Worm (Caenorhabditis elegans): Measurements from ENCODE around the gene btb-18.

The btb-18 gene

DNA sequence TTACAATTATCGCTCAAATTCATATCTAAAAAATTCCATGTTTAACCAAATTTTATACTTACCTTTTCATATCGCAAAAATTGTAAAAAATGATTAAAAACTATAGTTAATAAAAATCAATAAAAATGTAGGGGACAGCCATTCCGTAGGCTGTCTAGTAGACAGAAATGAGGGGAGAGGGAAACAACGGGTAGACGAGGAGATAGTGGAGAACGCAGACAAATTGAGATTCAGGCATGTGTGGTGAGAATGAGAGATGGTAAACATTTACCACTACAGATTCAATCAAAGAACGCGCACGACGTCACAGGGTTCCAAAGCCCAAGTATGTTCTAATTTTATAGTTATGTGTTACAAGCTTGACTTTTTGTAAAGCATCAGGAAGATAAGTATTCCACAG is 5.6 kb downstream of the btb-18 start:
- no peak for TF ChIP-seq F13H6.1 (tag; optimal IDR thresholded peaks at IDR 0.05)
- no peak for TF ChIP-seq elt-3 (tag; optimal IDR thresholded peaks at IDR 0.05)
- TF ChIP-seq unc-55 (GFP tag; optimal IDR thresholded peaks at IDR 0.05), result peak; percentile 34
- no peak for TF ChIP-seq ceh-82 (tag; optimal IDR thresholded peaks at IDR 0.05)
- no peak for TF ChIP-seq ceh-16 (tag; optimal IDR thresholded peaks at IDR 0.05)
- TF ChIP-seq gmeb-1 (tag; optimal IDR thresholded peaks at IDR 0.05), result no peak

DNA sequence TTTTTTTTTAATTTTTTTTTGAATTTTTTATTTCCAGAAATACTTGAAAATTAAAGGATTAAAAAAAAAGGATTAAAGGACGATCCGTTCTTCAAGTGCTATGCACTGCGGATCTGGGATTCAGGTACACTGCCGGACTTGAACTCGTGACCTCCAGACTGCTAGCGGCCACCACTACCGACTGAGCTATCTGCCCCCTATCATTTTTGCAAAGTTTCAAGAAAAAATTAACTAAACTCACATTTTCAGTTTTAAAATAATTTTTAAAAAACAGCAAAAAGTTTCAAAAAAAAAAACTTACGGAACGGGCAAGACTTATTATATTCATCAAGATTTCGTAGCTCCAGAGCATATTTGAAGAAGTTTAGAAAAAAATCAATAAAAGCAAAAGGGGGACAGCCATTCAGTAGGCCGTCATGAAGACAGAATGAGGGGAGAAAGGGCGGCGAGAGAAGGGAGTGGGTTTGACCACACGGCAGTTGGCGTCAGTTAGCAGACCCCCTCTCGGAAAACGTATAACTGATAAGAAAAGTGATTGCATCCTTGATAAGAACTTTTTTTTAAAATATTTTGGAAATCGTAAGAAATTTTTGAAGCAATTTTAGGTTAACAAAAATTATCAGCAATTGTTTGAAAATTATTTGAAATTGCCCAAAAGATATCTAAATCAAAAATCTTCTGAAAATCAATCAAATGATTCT is 13.1 kb downstream of the btb-18 start:
- TF ChIP-seq lin-13 (GFP tag; optimal IDR thresholded peaks at IDR 0.05) (no peak), nhr-237 (tag; optimal IDR thresholded peaks at IDR 0.05) (no peak), fos-1 (tag; optimal IDR thresholded peaks at IDR 0.05) (peak; percentile 34), ztf-11 (tag; optimal IDR thresholded peaks at IDR 0.05) (no peak)

DNA sequence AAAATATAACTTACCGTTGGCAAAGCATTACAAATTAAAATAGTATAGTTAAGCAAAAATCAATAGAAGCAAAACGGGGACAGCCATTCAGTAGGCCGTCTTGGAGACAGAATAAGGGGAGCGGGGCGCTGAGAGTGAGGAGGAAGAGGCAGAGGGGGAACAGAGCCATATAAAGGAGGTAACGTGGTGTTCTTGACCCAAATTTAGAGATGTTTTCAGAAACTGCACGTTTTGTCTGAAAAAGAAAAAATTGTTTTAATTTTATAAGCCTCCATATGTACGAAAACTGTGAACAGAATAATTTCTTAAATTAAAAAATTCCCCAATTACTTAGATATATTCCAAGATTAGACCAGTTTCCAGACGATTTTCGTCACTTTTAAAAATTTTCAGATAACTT is 15.4 kb downstream of the btb-18 start, which contains the start of gene F39E9.6:
Gene F39E9.6, minus strand, starts transcription at position 101 of the 400 bp plus-strand sequence.
- TF ChIP-seq F13H6.1 (tag; optimal IDR thresholded peaks at IDR 0.05), result no peak
- TF ChIP-seq R02D3.7 (tag; optimal IDR thresholded peaks at IDR 0.05), result no peak
- TF ChIP-seq nhr-25 (tag; optimal IDR thresholded peaks at IDR 0.05), result no peak
- no peak for TF ChIP-seq crh-2 (tag; optimal IDR thresholded peaks at IDR 0.05)

DNA sequence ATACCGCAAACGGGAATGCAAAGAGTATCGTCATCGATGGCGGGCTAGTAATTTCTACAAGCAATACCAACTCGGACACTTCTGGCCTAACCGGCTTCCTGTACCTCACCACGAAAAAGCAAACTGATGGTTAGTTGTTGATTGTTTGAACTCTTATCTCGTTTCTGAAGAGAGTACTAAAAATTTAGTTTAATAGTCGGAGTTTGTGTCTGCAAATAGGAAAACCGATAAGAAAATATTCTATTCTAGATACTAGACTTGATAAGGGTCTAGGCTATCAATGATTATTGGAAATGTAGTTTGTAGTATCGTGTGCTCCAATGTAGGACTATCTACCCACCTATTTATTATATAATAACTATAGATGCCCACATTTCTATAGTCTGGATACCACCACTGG is 20.8 kb downstream of the btb-18 start:
- TF ChIP-seq unc-55 (GFP tag; optimal IDR thresholded peaks at IDR 0.05), result no peak
- TF ChIP-seq sma-9 (GFP tag; optimal IDR thresholded peaks at IDR 0.05), result peak; percentile 0
- TF ChIP-seq sma-9 (tag; optimal IDR thresholded peaks at IDR 0.05), result no peak
- TF ChIP-seq dmd-4 (tag; optimal IDR thresholded peaks at IDR 0.05), result no peak
- no peak for TF ChIP-seq mdl-1 (tag; optimal IDR thresholded peaks at IDR 0.05)
- no peak for TF ChIP-seq nhr-11 (tag; optimal IDR thresholded peaks at IDR 0.05)

DNA sequence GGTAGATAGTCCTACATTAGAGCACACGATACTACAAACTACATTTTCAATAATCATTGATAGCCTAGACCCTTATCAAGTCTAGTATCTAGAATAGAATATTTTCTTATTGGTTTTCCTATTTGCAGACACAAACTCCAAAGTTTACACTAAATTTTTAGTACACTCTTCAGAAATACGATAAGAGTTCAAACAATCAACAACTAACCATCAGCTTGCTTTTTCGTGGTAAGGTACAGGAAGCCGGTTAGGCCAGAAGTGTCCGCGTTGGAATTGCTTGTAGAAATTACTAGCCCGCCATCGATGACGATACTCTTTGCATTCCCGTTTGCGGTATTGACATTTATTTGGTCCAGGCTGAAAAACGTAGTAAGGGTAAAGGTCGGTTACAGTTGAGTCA is 24.2 kb downstream of the btb-18 start, which contains the start of gene Y46D2A.1:
Gene Y46D2A.1, plus strand, starts transcription at position 301 of the 400 bp plus-strand sequence.
- no peak for TF ChIP-seq blmp-1 (tag; optimal IDR thresholded peaks at IDR 0.05; ENCODE audit: insufficient read depth)
- TF ChIP-seq elt-1 (tag; optimal IDR thresholded peaks at IDR 0.05), result no peak
- TF ChIP-seq unc-55 (GFP tag; optimal IDR thresholded peaks at IDR 0.05), result no peak
- no peak for TF ChIP-seq ama-1 (optimal IDR thresholded peaks at IDR 0.05)
- TF ChIP-seq ztf-1 (GFP tag; conservative IDR thresholded peaks at IDR 0.05), result no peak
- no peak for TF ChIP-seq nhr-11 (tag; optimal IDR thresholded peaks at IDR 0.05)
- TF ChIP-seq ztf-4 (tag; optimal IDR thresholded peaks at IDR 0.05), result no peak
- TF ChIP-seq nhr-21 (tag; optimal IDR thresholded peaks at IDR 0.05), result no peak
- TF ChIP-seq Y55F3AM.14 (GFP tag; optimal IDR thresholded peaks at IDR 0.05), result no peak
- no peak for TF ChIP-seq nhr-6 (tag; optimal IDR thresholded peaks at IDR 0.05)
- TF ChIP-seq aly-2 (tag; optimal IDR thresholded peaks at IDR 0.05), result no peak
- no peak for TF ChIP-seq unc-39 (tag; optimal IDR thresholded peaks at IDR 0.05)
- no peak for TF ChIP-seq mdl-1 (tag; optimal IDR thresholded peaks at IDR 0.05)
- no peak for TF ChIP-seq gmeb-1 (tag; optimal IDR thresholded peaks at IDR 0.05)
- TF ChIP-seq nhr-23 (tag; optimal IDR thresholded peaks at IDR 0.05), result no peak
- TF ChIP-seq sma-9 (GFP tag; optimal IDR thresholded peaks at IDR 0.05), result no peak
- TF ChIP-seq sma-9 (tag; optimal IDR thresholded peaks at IDR 0.05), result no peak
- TF ChIP-seq ZK546.5 (tag; optimal IDR thresholded peaks at IDR 0.05), result no peak
- no peak for TF ChIP-seq egl-27 (tag; optimal IDR thresholded peaks at IDR 0.05)
- TF ChIP-seq unc-62 (GFP tag; optimal IDR thresholded peaks at IDR 0.05), result no peak
- TF ChIP-seq mbf-1 (tag; optimal IDR thresholded peaks at IDR 0.05), result no peak

DNA sequence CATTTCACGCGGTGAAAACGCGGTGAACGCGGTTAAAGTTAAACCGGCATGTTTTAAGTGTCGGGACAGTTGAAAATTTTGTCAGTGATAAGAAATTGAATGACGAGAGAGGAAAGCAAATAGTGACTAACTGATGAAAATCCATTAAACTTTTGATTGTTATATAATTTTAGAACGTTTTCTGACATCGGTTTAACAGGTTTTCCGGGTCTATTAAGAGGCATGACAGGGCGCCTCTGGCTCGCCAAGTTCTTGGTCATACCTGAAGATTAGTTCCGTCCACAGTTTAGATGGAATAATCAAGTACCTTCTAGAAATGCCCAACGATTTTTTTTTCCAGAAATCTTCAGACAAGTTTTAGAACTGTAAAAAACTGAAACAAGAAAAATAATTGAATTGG is 25.2 kb downstream of the btb-18 start, which contains the start of gene Y46D2A.2:
Gene Y46D2A.2, minus strand, starts transcription at position 101 of the 400 bp plus-strand sequence.
- TF ChIP-seq lsy-2 (tag; optimal IDR thresholded peaks at IDR 0.05), result no peak
- no peak for TF ChIP-seq Y55F3AM.14 (GFP tag; optimal IDR thresholded peaks at IDR 0.05)
- TF ChIP-seq ztf-1 (GFP tag; conservative IDR thresholded peaks at IDR 0.05), result no peak
- TF ChIP-seq gmeb-1 (tag; optimal IDR thresholded peaks at IDR 0.05), result no peak
- no peak for TF ChIP-seq skn-1 (tag; optimal IDR thresholded peaks at IDR 0.05)
- no peak for TF ChIP-seq F13H6.1 (tag; optimal IDR thresholded peaks at IDR 0.05)
- no peak for TF ChIP-seq unc-39 (tag; optimal IDR thresholded peaks at IDR 0.05)
- TF ChIP-seq nhr-129 (tag; optimal IDR thresholded peaks at IDR 0.05), result no peak
- TF ChIP-seq nhr-11 (tag; optimal IDR thresholded peaks at IDR 0.05), result no peak
- TF ChIP-seq mdl-1 (tag; optimal IDR thresholded peaks at IDR 0.05), result no peak
- no peak for TF ChIP-seq ama-1 (optimal IDR thresholded peaks at IDR 0.05)

Data from whole organism, L2 larva.